Fruit fly (Drosophila melanogaster) whole organism, embryonic: ENCODE results near the gene CG11456.
A peak's percentile ranks its signal among the peaks of the same experiment; 100 is the strongest.

ENCODE experiments used
- B-H1 ChIP-seq: fragments of 200-800 bp; sonication (Bioruptor generic); IDR thresholded peaks from 3 replicates; pipeline ENCODE4 v1.3.6; 2022; ENCODE audit warnings: missing biosample characterization, missing genetic modification characterization
- CG14965 ChIP-seq: fragments of 200-800 bp; sonication (Bioruptor generic); optimal IDR thresholded peaks from 2 replicates; lab custom pipeline; 2016; ENCODE audit warnings: missing biosample characterization, missing genetic modification characterization, borderline replicate concordance
- CG1792 ChIP-seq: fragments of 200-800 bp; sonication (Bioruptor generic); optimal IDR thresholded peaks from 2 replicates; lab custom pipeline; 2016; ENCODE audit warnings: missing biosample characterization, missing genetic modification characterization
- CG18619 ChIP-seq: fragments of 200-800 bp; sonication (Bioruptor generic); optimal IDR thresholded peaks from 3 replicates; lab custom pipeline; 2017; ENCODE audit warnings: missing biosample characterization, mild to moderate bottlenecking, missing genetic modification characterization
- CG3726 ChIP-seq: fragments of 200-800 bp; sonication (Bioruptor generic); IDR thresholded peaks from 3 replicates; pipeline ENCODE4, ENCODE4 v1.3.6; 2022; ENCODE audit warnings: missing biosample characterization, missing genetic modification characterization
- Gsc ChIP-seq: fragments of 200-800 bp; sonication (Bioruptor generic); IDR thresholded peaks from 2 replicates; pipeline ENCODE4 v1.3.6; 2022; ENCODE audit warnings: missing biosample characterization, missing genetic modification characterization
- Hand ChIP-seq: fragments of 200-800 bp; sonication (Bioruptor generic); optimal IDR thresholded peaks from 2 replicates; lab custom pipeline; 2017; ENCODE audit warnings: mild to moderate bottlenecking, missing biosample characterization, missing genetic modification reagents, missing genetic modification characterization
- Optix ChIP-seq: fragments of 200-800 bp; sonication (Bioruptor generic); IDR thresholded peaks from 3 replicates; pipeline ENCODE4 v1.3.6; 2022; ENCODE audit warnings: missing biosample characterization, missing genetic modification characterization
- cas ChIP-seq: fragments of 200-800 bp; sonication (Bioruptor generic); IDR thresholded peaks from 2 replicates; pipeline ENCODE4 v1.3.6; 2022; ENCODE audit warnings: missing biosample characterization, missing genetic modification characterization
- gsb ChIP-seq: fragments of 200-800 bp; sonication (Bioruptor generic); IDR thresholded peaks from 2 replicates; pipeline ENCODE4 v1.3.6; 2022; ENCODE audit warnings: missing biosample characterization, missing genetic modification characterization
- pan ChIP-seq, 4 experiments: fragments of >200 bp in 3 of 4; fragments of 200-800 bp in 1 of 4; sonication (Bioruptor generic) in 1 of 4; optimal IDR thresholded peaks in 3 of 4; IDR thresholded peaks in 1 of 4; 2 replicates each; pipeline versions ENCODE4 v1.3.6 to Lab custom; 2017 to 2022; ENCODE audit warnings: missing biosample characterization in 2 of 4, missing genetic modification characterization in 2 of 4, mixed read lengths in 1 of 4
- pb ChIP-seq: fragments of 200-800 bp; sonication (Bioruptor generic); optimal IDR thresholded peaks from 3 replicates; lab custom pipeline; 2016; ENCODE audit warnings: missing biosample characterization, missing genetic modification characterization
- pzg ChIP-seq: fragments of 200-800 bp; sonication (Bioruptor generic); optimal IDR thresholded peaks from 3 replicates; lab custom pipeline; 2018; ENCODE audit warnings: missing biosample characterization, mild to moderate bottlenecking, missing genetic modification characterization, moderate library complexity

DNA sequence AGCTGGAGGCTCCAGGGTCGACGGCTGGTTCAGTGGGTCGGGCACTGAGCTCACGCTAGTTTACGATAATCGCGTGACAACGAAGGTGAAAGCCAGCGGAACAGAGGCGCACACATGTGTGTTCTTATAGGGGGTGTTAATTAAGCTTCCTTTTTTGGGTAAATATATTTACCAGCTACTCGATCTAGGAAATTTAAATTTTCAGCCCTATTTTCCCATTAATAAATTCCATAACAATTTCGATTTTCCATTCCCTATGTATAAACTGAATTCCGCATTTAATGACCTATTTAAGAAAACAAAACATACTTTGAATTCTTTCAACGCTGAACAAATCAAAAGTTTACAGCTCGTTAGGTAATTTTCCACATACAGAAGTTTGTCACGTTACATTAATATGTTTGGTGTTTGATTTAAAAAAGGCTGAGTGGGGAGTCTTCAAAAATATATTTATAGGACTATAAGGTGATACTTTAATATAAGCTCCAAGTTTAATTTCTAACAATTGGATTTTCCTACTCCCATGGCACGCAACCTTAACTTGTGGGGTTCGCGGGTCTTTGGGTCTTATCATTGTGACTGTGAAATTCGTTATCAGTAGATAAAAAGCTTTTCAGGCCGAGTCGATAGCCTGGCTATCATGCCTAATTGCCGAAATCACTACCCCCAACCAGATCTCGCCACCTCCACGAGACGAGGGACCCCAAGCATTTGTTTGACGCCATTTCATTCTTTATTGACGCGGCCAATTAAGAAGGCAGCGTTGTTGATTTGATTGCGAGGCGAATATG, 4.6 kb upstream of the CG11456 start, which contains the start of gene CG13255:
- no peak for TF ChIP-seq cas (GFP tag; lab: Robert Waterston, UW)
- no peak for TF ChIP-seq pan (optimal IDR thresholded peaks at IDR 0.05; lab: Kevin White, UChicago)
- TF ChIP-seq pan (GFP tag; optimal IDR thresholded peaks at IDR 0.05 in 1 of 2, IDR thresholded peaks at IDR 0.05 in 1 of 2): peak in 1 of 2 experiments; percentile 14
- TF ChIP-seq CG14965 (GFP tag; lab: Kevin White, UChicago): no peak
- peak; percentile 1 for TF ChIP-seq CG1792
- TF ChIP-seq gsb (GFP tag; lab: Robert Waterston, UW): no peak
- TF ChIP-seq B-H1 (GFP tag; lab: Robert Waterston, UW): no peak
- no peak for TF ChIP-seq CG3726
- no peak for TF ChIP-seq Gsc (GFP tag; lab: Robert Waterston, UW)
- TF ChIP-seq Optix (GFP tag; lab: Robert Waterston, UW): no peak
- no peak for TF ChIP-seq pb (GFP tag; lab: Kevin White, UChicago)
- peak; percentile 43 for TF ChIP-seq Hand (GFP tag; lab: Kevin White, UChicago)
- no peak for TF ChIP-seq pzg
- peak; percentile 38 for TF ChIP-seq CG18619 (GFP tag; lab: Kevin White, UChicago)
